Fruit fly (Drosophila melanogaster) whole organism, adult: ENCODE data around the gene CG1927.

Experiments used
- CG11617 ChIP-seq: fragments of 200-800 bp; sonication (Bioruptor generic); optimal IDR thresholded peaks from 2 replicates; lab custom pipeline; 2017; ENCODE audit warnings: mild to moderate bottlenecking, missing biosample characterization, missing genetic modification reagents, missing genetic modification characterization
- CG12768 ChIP-seq: fragments of 200-800 bp; sonication (Bioruptor generic); optimal IDR thresholded peaks from 2 replicates; lab custom pipeline; 2017; ENCODE audit warnings: missing biosample characterization, missing genetic modification characterization, mild to moderate bottlenecking, moderate library complexity, missing genetic modification reagents
- CG14711 ChIP-seq: fragments of 200-800 bp; sonication (Bioruptor generic); optimal IDR thresholded peaks from 2 replicates; lab custom pipeline; 2018; ENCODE audit warnings: missing biosample characterization, mild to moderate bottlenecking, missing genetic modification characterization, moderate library complexity
- CG1620 ChIP-seq: fragments of 200-800 bp; sonication (Bioruptor generic); optimal IDR thresholded peaks from 2 replicates; lab custom pipeline; 2016; ENCODE audit warnings: missing biosample characterization, missing genetic modification characterization
- CG33017 ChIP-seq: fragments of 200-800 bp; sonication (Bioruptor generic); optimal IDR thresholded peaks from 2 replicates; lab custom pipeline; 2018; ENCODE audit warnings: missing biosample characterization, mild to moderate bottlenecking, missing genetic modification characterization, moderate library complexity
- CG5204 ChIP-seq: fragments of 200-800 bp; sonication (Bioruptor generic); optimal IDR thresholded peaks from 2 replicates; lab custom pipeline; 2016; ENCODE audit warnings: missing biosample characterization, missing genetic modification characterization
- CG7045 ChIP-seq: fragments of 200-800 bp; sonication (Bioruptor generic); optimal IDR thresholded peaks from 2 replicates; lab custom pipeline; 2017; ENCODE audit warnings: missing biosample characterization, mild to moderate bottlenecking, missing genetic modification characterization
- CG7101 ChIP-seq: fragments of 200-800 bp; sonication (Bioruptor generic); optimal IDR thresholded peaks from 2 replicates; lab custom pipeline; 2018; ENCODE audit warnings: missing biosample characterization, mild to moderate bottlenecking, missing genetic modification characterization, moderate library complexity
- Clk ChIP-seq: fragments of 200-800 bp; sonication (Bioruptor generic); optimal IDR thresholded peaks from 2 replicates; lab custom pipeline; 2017; ENCODE audit warnings: missing biosample characterization, missing genetic modification characterization
- Crg-1 ChIP-seq: fragments of 200-800 bp; sonication (Bioruptor generic); optimal IDR thresholded peaks from 2 replicates; lab custom pipeline; 2016; ENCODE audit warnings: missing biosample characterization, missing genetic modification characterization
- Hr96 ChIP-seq: fragments of 200-800 bp; sonication (Bioruptor generic); optimal IDR thresholded peaks from 2 replicates; lab custom pipeline; 2016; ENCODE audit warnings: missing biosample characterization, missing genetic modification characterization
- Mnt ChIP-seq: fragments of 200-800 bp; sonication (Bioruptor generic); optimal IDR thresholded peaks from 2 replicates; lab custom pipeline; 2016; ENCODE audit warnings: missing biosample characterization, mild to moderate bottlenecking, missing genetic modification characterization
- bab1 ChIP-seq: fragments of 200-800 bp; sonication (Bioruptor generic); optimal IDR thresholded peaks from 3 replicates; lab custom pipeline; 2019; ENCODE audit warnings: missing biosample characterization, mild to moderate bottlenecking, missing genetic modification characterization, moderate library complexity
- cic ChIP-seq: fragments of 200-800 bp; sonication (Bioruptor generic); optimal IDR thresholded peaks from 2 replicates; lab custom pipeline; 2017; ENCODE audit warnings: missing biosample characterization, mild to moderate bottlenecking, missing genetic modification characterization, moderate library complexity
- cnc ChIP-seq, 2 experiments: fragments of >200 bp; optimal IDR thresholded peaks; 2 replicates each; lab custom pipeline; 2017
- kay ChIP-seq: fragments of 200-800 bp; sonication (Bioruptor generic); peaks from one replicate; lab custom pipeline; 2016; ENCODE audit warnings: missing biosample characterization, missing genetic modification characterization, borderline replicate concordance
- ovo ChIP-seq: fragments of 200-800 bp; sonication (Bioruptor generic); optimal IDR thresholded peaks from 2 replicates; lab custom pipeline; 2016; ENCODE audit warnings: missing biosample characterization, missing genetic modification characterization
- pad ChIP-seq: fragments of 200-800 bp; sonication (Bioruptor generic); optimal IDR thresholded peaks from 3 replicates; lab custom pipeline; 2017; ENCODE audit warnings: missing biosample characterization, missing genetic modification characterization, mild to moderate bottlenecking, moderate library complexity, missing genetic modification reagents
- tj ChIP-seq: fragments of 200-800 bp; sonication (Bioruptor generic); optimal IDR thresholded peaks from 3 replicates; lab custom pipeline; 2017; ENCODE audit warnings: missing biosample characterization, mild to moderate bottlenecking, missing genetic modification characterization, moderate library complexity
- toe ChIP-seq: fragments of 200-800 bp; sonication (Bioruptor generic); optimal IDR thresholded peaks from 2 replicates; lab custom pipeline; 2016; ENCODE audit warnings: missing biosample characterization, missing genetic modification characterization

CG1927 gene

DNA sequence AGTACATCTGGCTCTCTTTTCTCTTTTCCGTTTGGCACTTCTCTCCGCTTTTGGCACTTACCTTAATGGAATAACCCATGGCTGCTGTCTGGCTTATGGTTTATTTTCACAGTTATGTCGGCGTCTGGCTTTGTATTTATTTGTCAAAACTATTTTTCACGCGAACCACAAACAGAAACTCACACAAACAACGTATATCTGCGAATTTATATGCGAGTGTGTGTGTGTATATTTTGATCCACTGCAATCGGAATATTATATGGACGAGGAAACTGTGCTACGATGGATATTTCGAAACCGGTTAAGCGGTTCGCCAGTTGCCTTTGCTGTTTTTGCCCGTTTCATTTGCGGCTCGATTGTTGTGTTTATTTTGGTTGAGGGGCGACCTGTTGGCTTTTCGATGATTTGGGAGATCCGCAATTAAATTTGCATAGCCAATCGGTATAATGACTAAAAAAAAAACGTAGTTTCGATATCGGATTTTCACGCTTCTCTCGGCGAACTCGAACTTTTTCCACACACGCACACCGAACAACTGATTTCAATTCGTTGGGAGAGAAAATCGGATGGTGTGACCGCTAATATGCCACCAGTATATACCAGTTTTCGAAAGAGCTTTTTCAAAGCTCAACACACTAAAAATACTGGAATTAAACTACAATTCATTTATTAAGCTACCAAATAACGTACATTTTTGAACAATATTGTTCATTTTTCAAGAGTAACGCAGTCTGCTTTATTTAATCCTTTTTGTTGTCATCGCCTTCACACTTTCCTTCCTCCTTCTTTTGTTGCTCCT, at the start of gene CG1927:
CG1927 (minus strand) TSS at position 541 of the 799 bp plus-strand sequence.
- TF ChIP-seq tj (GFP tag; lab: Kevin White, UChicago) (peak; percentile 23), bab1 (GFP tag; lab: Kevin White, UChicago) (peak; percentile 44), cnc (optimal IDR thresholded peaks at IDR 0.05; lab: Kevin White, UChicago) (no peak), Mnt (GFP tag; lab: Kevin White, UChicago) (peak; percentile 26), CG11617 (GFP tag; lab: Kevin White, UChicago) (peak; percentile 11), CG12768 (GFP tag; lab: Kevin White, UChicago) (no peak), cic (GFP tag; lab: Kevin White, UChicago) (peak; percentile 35)

DNA sequence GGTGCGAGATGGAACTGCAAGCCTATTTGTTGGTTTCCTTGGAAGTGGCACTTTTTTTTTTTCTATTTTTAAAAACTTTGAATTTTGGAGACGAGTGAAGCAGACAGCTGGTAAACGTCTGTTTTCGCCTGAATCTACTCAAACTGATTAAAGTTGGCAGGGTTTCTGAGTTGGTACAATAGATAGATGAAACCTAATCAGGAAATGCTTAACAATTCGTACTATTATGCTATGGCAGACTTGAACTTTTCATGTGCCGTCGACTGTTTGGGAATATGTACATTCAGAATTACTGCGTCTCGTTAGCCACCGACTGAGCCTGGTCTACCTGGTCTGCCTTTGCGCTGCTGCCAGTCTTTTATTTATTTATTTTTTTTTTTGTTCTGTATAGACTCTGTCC, 35.7 kb upstream of the CG1927 start, which contains the start of gene CG42841:
CG42841 (minus strand) TSS at position 101 of the 400 bp plus-strand sequence.
- TF ChIP-seq cic (GFP tag; lab: Kevin White, UChicago), result no peak
- no peak for TF ChIP-seq Crg-1 (GFP tag; lab: Kevin White, UChicago)
- TF ChIP-seq tj (GFP tag; lab: Kevin White, UChicago), result no peak
- no peak for TF ChIP-seq toe (GFP tag; lab: Kevin White, UChicago)
- TF ChIP-seq CG7045, result no peak
- no peak for TF ChIP-seq ovo
- no peak for TF ChIP-seq cnc (optimal IDR thresholded peaks at IDR 0.05; lab: Kevin White, UChicago)
- TF ChIP-seq CG1620 (GFP tag; lab: Kevin White, UChicago), result no peak
- TF ChIP-seq Mnt (GFP tag; lab: Kevin White, UChicago), result no peak
- TF ChIP-seq kay (GFP tag; lab: Kevin White, UChicago), result no peak
- no peak for TF ChIP-seq bab1 (GFP tag; lab: Kevin White, UChicago)
- no peak for TF ChIP-seq CG14711 (tag; lab: Kevin White, UChicago)

DNA sequence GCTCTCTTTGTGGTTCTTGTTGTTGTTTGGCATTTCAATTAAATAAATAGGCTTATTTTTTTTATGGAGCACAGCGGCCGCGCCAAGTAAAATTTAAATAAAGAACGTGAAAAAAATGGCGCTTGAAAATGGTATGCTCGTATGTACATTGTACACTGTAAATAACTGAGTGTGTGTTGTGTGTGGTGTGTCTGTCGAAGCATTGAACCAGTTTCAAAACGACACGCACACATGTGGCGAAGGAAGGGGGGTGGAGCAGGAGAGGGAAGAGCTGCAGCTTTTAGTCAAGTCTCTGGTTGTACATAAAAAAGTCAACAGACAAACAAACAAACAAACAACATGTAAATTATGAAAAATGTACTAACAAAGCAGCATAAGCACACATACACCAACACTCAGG, 34.9 kb upstream of the CG1927 start:
- no peak for TF ChIP-seq Crg-1 (GFP tag; lab: Kevin White, UChicago)
- no peak for TF ChIP-seq Mnt (GFP tag; lab: Kevin White, UChicago)
- TF ChIP-seq CG11617 (GFP tag; lab: Kevin White, UChicago), result no peak
- no peak for TF ChIP-seq tj (GFP tag; lab: Kevin White, UChicago)
- TF ChIP-seq CG1620 (GFP tag; lab: Kevin White, UChicago), result no peak
- no peak for TF ChIP-seq ovo
- no peak for TF ChIP-seq CG7045
- TF ChIP-seq CG33017, result no peak
- TF ChIP-seq Hr96 (GFP tag; lab: Kevin White, UChicago), result no peak
- no peak for TF ChIP-seq bab1 (GFP tag; lab: Kevin White, UChicago)
- TF ChIP-seq toe (GFP tag; lab: Kevin White, UChicago), result no peak
- TF ChIP-seq pad, result no peak
- no peak for TF ChIP-seq CG12768 (GFP tag; lab: Kevin White, UChicago)
- TF ChIP-seq cnc (optimal IDR thresholded peaks at IDR 0.05; lab: Kevin White, UChicago), result no peak
- no peak for TF ChIP-seq Clk (GFP tag; lab: Kevin White, UChicago)
- no peak for TF ChIP-seq CG7101 (tag; lab: Kevin White, UChicago)
- TF ChIP-seq kay (GFP tag; lab: Kevin White, UChicago), result no peak

DNA sequence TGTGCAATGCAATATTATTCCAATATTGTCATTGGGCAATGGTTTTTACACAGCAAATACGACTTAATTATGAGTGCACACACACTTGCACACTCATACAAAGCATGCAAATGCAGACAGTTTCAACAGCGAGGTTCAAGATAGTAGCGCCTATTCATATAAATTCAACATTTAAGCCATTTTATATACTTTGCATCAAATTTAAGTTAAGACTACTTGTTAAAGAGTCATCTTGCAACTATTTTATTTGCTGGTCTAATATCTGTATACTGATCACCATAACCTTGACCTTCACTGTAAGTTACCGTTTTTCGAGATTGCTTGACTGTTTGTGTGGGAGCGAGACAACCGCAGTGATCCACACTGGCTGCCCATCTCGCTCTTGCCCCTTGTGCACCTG, 15.5 kb upstream of the CG1927 start:
- TF ChIP-seq CG7101 (tag; lab: Kevin White, UChicago), result no peak

DNA sequence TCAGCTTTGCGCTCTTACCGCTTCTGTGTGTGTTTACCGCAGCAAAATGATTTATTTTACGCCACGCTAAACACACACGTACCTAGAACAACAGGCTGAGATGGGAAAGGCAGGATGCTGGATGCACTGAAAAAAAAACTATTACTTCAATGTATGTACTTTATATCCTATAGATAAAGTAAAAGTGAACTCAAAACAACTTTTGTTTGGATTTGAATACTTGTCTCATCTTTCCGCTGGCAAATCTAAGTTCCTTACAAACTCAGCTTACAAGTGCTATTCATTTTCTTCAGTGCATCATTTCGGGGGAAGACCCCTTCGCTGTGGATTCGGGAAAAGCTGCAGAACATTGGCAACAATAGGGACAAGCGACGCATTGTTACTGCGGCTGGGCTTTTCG, 6.9 kb upstream of the CG1927 start:
- TF ChIP-seq CG7045 (no peak), CG14711 (tag; lab: Kevin White, UChicago) (no peak), Crg-1 (GFP tag; lab: Kevin White, UChicago) (no peak), CG5204 (GFP tag; lab: Kevin White, UChicago) (no peak), Mnt (GFP tag; lab: Kevin White, UChicago) (no peak), kay (GFP tag; lab: Kevin White, UChicago) (no peak), CG11617 (GFP tag; lab: Kevin White, UChicago) (no peak), CG1620 (GFP tag; lab: Kevin White, UChicago) (no peak), CG7101 (tag; lab: Kevin White, UChicago) (no peak)

DNA sequence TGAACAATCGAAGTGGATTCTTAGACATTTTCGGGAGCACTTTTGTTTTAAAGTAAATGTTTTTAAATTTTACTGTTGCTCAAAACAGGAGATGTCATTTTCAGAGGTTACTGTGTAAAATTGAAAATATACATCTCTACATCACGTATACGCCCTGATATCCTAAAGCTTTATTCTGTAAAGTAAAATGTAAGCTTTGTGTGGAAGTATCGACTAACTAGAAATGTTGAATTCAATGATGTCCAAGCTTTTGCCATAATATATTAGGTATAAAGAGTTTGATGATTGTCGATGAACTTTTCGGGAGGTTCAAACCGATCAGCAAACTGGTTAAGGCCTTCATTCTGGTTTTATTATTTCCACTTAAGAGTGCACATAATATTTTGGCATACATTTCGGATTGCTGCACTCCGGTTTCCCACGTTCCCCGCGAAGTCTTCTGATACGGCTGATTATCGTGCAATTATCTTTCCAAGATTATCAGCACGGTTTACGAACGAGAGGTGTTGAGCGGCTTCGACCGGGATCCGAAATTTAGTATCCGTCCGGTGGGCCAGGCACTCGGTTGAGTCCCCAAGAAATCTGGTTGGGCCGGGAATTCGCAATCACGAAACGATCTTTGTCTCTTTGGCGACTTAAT, 1.3 kb upstream of the CG1927 start, which contains the start of the genes CG11815 and acs:
CG11815 (minus strand) TSS at position 98 of the 640 bp plus-strand sequence.
acs (plus strand) TSS at position 536 of the 640 bp plus-strand sequence.
- TF ChIP-seq CG33017 (no peak), Hr96 (GFP tag; lab: Kevin White, UChicago) (no peak), CG12768 (GFP tag; lab: Kevin White, UChicago) (no peak), bab1 (GFP tag; lab: Kevin White, UChicago) (peak; percentile 1), kay (GFP tag; lab: Kevin White, UChicago) (no peak)
